ENCODE assay signal across 4 fruit fly cellular contexts in the genomic region with DNA sequence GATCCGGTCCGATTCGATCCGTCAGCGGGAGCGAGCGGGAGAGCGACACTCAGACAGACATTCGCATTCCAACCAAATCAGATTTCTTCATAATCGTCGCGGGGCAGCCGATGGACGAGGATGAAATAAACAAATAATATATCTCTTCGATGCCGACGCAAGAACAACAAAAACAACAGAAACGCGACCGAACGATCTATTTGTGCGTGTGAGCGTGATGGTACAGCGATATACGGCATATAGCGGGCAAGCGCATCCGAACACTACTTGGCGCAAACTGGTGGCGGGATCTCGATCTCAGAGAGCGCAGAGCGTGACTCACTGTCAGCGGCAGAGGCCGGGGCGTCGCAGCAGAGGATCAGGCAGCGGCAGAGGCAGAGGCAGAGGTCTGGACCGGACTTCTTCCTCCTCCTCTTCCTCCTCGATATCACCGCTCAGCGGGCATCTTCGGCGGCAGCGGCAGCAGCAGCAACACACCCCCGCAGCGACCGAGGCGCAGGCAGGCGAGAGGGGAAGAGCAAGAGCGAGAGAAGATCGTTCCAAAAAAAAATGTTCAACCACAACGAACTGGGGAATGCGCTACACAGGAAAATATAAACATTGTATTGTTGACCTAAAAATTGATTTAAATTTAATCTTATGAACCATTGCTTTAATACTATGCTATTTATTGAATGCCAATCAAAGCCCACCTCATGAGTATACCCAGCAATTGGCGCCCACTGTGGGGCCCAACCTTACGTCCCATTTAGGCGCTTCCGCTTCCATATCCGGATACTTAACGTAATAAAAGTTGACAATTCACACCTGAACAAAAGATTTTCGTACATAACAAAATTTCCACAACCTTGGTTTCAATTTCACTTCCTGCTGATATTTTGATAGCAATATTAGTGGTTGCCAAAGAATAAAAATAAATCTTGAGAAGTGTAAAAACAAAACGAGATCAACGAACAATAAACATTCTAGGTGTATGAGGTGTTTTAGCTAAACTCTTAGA.
TF ChIP-seq lines count a peak whose summit lies in the region.

No protein-coding gene starts in this region.

TF ChIP-seq in whole organism, embryonic, 481 proteins besides CTCF, POLR2A, EP300 and RAD21 (continued from another document and continues in another):
- TF ChIP-seq Usf (GFP tag; optimal IDR thresholded peaks at IDR 0.05; lab: Kevin White, UChicago) (peak; percentile 45), ro (GFP tag; IDR thresholded peaks at IDR 0.05; lab: Robert Waterston, UW) (no peak), Bdp1 (GFP tag; optimal IDR thresholded peaks at IDR 0.05; lab: Kevin White, UChicago) (no peak), CkIIα-i1 (GFP tag; IDR thresholded peaks at IDR 0.05; lab: Robert Waterston, UW) (no peak), hkb (optimal IDR thresholded peaks at IDR 0.05; lab: Kevin White, UChicago) (no peak), hkb (GFP tag; IDR thresholded peaks at IDR 0.05; lab: Robert Waterston, UW) (no peak), exex (tag; optimal IDR thresholded peaks at IDR 0.05; lab: Kevin White, UChicago) (no peak), Bgb (GFP tag; IDR thresholded peaks at IDR 0.05; lab: Robert Waterston, UW; ENCODE audit: partially characterized antibody) (no peak; the same call in 1 of the 2 replicates), CG34224 (GFP tag; IDR thresholded peaks at IDR 0.05; lab: Robert Waterston, UW; ENCODE audit: partially characterized antibody) (peak; percentile 41; the same call in 2 of the 3 replicates), CG12744 (GFP tag; optimal IDR thresholded peaks at IDR 0.05; lab: Kevin White, UChicago) (no peak), NC2β (GFP tag; optimal IDR thresholded peaks at IDR 0.05; lab: Kevin White, UChicago) (no peak), CG32772 (GFP tag; IDR thresholded peaks at IDR 0.05; lab: Robert Waterston, UW) (peak; percentile 43), bowl (GFP tag; IDR thresholded peaks at IDR 0.05; lab: Robert Waterston, UW) (no peak), CG10543 (GFP tag; optimal IDR thresholded peaks at IDR 0.05; lab: Kevin White, UChicago) (peak; percentile 76), pb (GFP tag; optimal IDR thresholded peaks at IDR 0.05; lab: Kevin White, UChicago) (no peak), CG17829 (tag; optimal IDR thresholded peaks at IDR 0.05; lab: Kevin White, UChicago) (peak; percentile 6), Myb (GFP tag; optimal IDR thresholded peaks at IDR 0.05; lab: Kevin White, UChicago) (no peak), slp2 (GFP tag; optimal IDR thresholded peaks at IDR 0.05; lab: Kevin White, UChicago) (peak; percentile 31), pfk (GFP tag; optimal IDR thresholded peaks at IDR 0.05; lab: Kevin White, UChicago) (no peak), CG3838 (GFP tag; optimal IDR thresholded peaks at IDR 0.05; lab: Kevin White, UChicago) (no peak), CG32767 (GFP tag; IDR thresholded peaks at IDR 0.05; lab: Robert Waterston, UW) (no peak), sisA (GFP tag; IDR thresholded peaks at IDR 0.05; lab: Robert Waterston, UW) (peak; percentile 53; the same call in 1 of the 2 replicates), lbe (GFP tag; optimal IDR thresholded peaks at IDR 0.05; lab: Kevin White, UChicago) (peak; percentile 9), wor (GFP tag; IDR thresholded peaks at IDR 0.05; lab: Robert Waterston, UW) (no peak), pum (GFP tag; optimal IDR thresholded peaks at IDR 0.05; lab: Kevin White, UChicago) (peak; percentile 28), CG31388 (GFP tag; optimal IDR thresholded peaks at IDR 0.05; lab: Kevin White, UChicago) (no peak), Asciz (GFP tag; optimal IDR thresholded peaks at IDR 0.05; lab: Kevin White, UChicago) (no peak), Fer2 (tag; optimal IDR thresholded peaks at IDR 0.05; lab: Kevin White, UChicago) (no peak), trh (GFP tag; optimal IDR thresholded peaks at IDR 0.05; lab: Kevin White, UChicago) (no peak), nmo (GFP tag; optimal IDR thresholded peaks at IDR 0.05; lab: Kevin White, UChicago) (peak; percentile 65)

TF ChIP-seq in whole organism, prepupa, 60 proteins besides CTCF, POLR2A, EP300 and RAD21 (continued from another document and continues in another):
- TF ChIP-seq Eip93F (GFP tag; optimal IDR thresholded peaks at IDR 0.05; lab: Kevin White, UChicago) (no peak), OdsH (GFP tag; optimal IDR thresholded peaks at IDR 0.05; lab: Kevin White, UChicago) (peak; percentile 53), CG3919 (GFP tag; optimal IDR thresholded peaks at IDR 0.05; lab: Kevin White, UChicago) (peak; percentile 53), CG7368 (GFP tag; optimal IDR thresholded peaks at IDR 0.05; lab: Kevin White, UChicago) (peak; percentile 32), CG16779 (tag; optimal IDR thresholded peaks at IDR 0.05; lab: Kevin White, UChicago) (no peak), Met (GFP tag; optimal IDR thresholded peaks at IDR 0.05; lab: Kevin White, UChicago) (peak; percentile 84), acj6 (GFP tag; optimal IDR thresholded peaks at IDR 0.05; lab: Kevin White, UChicago) (peak; percentile 63), ss (GFP tag; optimal IDR thresholded peaks at IDR 0.05; lab: Kevin White, UChicago) (peak; percentile 3 to 50), CG8319 (GFP tag; optimal IDR thresholded peaks at IDR 0.05; lab: Kevin White, UChicago) (peak; percentile 24), Ets96B (tag; optimal IDR thresholded peaks at IDR 0.05; lab: Kevin White, UChicago) (peak; percentile 40), CG11762 (GFP tag; optimal IDR thresholded peaks at IDR 0.05; lab: Kevin White, UChicago; ENCODE audit: insufficient read depth) (peak; percentile 34), CG6808 (GFP tag; optimal IDR thresholded peaks at IDR 0.05; lab: Kevin White, UChicago) (peak; percentile 27), vri (GFP tag; optimal IDR thresholded peaks at IDR 0.05; lab: Kevin White, UChicago) (peak; percentile 9), CG10631 (GFP tag; optimal IDR thresholded peaks at IDR 0.05; lab: Kevin White, UChicago) (peak; percentile 74), Sox14 (GFP tag; optimal IDR thresholded peaks at IDR 0.05; lab: Kevin White, UChicago) (peak; percentile 77), spab (GFP tag; optimal IDR thresholded peaks at IDR 0.05; lab: Kevin White, UChicago) (peak; percentile 66), Sox15 (GFP tag; optimal IDR thresholded peaks at IDR 0.05; lab: Kevin White, UChicago) (peak; percentile 49), pdm3 (GFP tag; optimal IDR thresholded peaks at IDR 0.05; lab: Kevin White, UChicago) (peak; percentile 72), CG3032 (tag; optimal IDR thresholded peaks at IDR 0.05; lab: Kevin White, UChicago) (peak; percentile 44), Eip78C (GFP tag; lab: Kevin White, UChicago) (peak; percentile 93), CG31627 (GFP tag; optimal IDR thresholded peaks at IDR 0.05; lab: Kevin White, UChicago) (peak; percentile 69), Ets21C (GFP tag; optimal IDR thresholded peaks at IDR 0.05; lab: Kevin White, UChicago) (peak; percentile 31), CG6854 (GFP tag; optimal IDR thresholded peaks at IDR 0.05; lab: Kevin White, UChicago) (peak; percentile 78), eg (GFP tag; IDR thresholded peaks at IDR 0.05; lab: Robert Waterston, UW) (peak; percentile 57; the same call in 2 of the 3 replicates), esn (GFP tag; optimal IDR thresholded peaks at IDR 0.05; lab: Kevin White, UChicago) (peak; percentile 84), fd59A (GFP tag; optimal IDR thresholded peaks at IDR 0.05; lab: Kevin White, UChicago) (peak; percentile 59), dsx (GFP tag; optimal IDR thresholded peaks at IDR 0.05; lab: Kevin White, UChicago; ENCODE audit: poor library complexity, severe bottlenecking) (peak; percentile 50), Sox102F (GFP tag; optimal IDR thresholded peaks at IDR 0.05; lab: Kevin White, UChicago) (peak; percentile 6), CG32006 (GFP tag; optimal IDR thresholded peaks at IDR 0.05; lab: Kevin White, UChicago) (peak; percentile 86), CG15336 (GFP tag; IDR thresholded peaks at IDR 0.05; lab: Robert Waterston, UW) (peak; percentile 8; the same call in 1 of the 2 replicates)

TF ChIP-seq in whole organism, pupa, 21 proteins besides CTCF, POLR2A, EP300 and RAD21 (continued from another document):
- TF ChIP-seq CG14655 (GFP tag; optimal IDR thresholded peaks at IDR 0.05; lab: Kevin White, UChicago): no peak
- peak; percentile 20 for TF ChIP-seq CG34367 (tag; optimal IDR thresholded peaks at IDR 0.05; lab: Kevin White, UChicago)
- no peak for TF ChIP-seq gl (tag; optimal IDR thresholded peaks at IDR 0.05; lab: Kevin White, UChicago)

TF ChIP-seq in whole organism, wandering third instar larva, 38 proteins besides CTCF, POLR2A, EP300 and RAD21 (continued from another document):
- TF ChIP-seq rgr (GFP tag; optimal IDR thresholded peaks at IDR 0.05; lab: Kevin White, UChicago) (peak; percentile 49), Myc (optimal IDR thresholded peaks at IDR 0.05; lab: Kevin White, UChicago) (peak; percentile 39), Rel (GFP tag; optimal IDR thresholded peaks at IDR 0.05; lab: Kevin White, UChicago) (no peak), Rel (tag; optimal IDR thresholded peaks at IDR 0.05; lab: Kevin White, UChicago) (peak; percentile 74), Hnf4 (GFP tag; optimal IDR thresholded peaks at IDR 0.05; lab: Kevin White, UChicago) (peak; percentile 38), sv (GFP tag; optimal IDR thresholded peaks at IDR 0.05; lab: Kevin White, UChicago) (peak; percentile 8), Hr83 (GFP tag; optimal IDR thresholded peaks at IDR 0.05; lab: Kevin White, UChicago; ENCODE audit: poor library complexity, severe bottlenecking) (peak; percentile 66), HLH106 (tag; optimal IDR thresholded peaks at IDR 0.05; lab: Kevin White, UChicago) (peak; percentile 47), brk (GFP tag; optimal IDR thresholded peaks at IDR 0.05; lab: Kevin White, UChicago) (no peak), Vsx2 (GFP tag; optimal IDR thresholded peaks at IDR 0.05; lab: Kevin White, UChicago; ENCODE audit: partially characterized antibody) (no peak), woc (GFP tag; optimal IDR thresholded peaks at IDR 0.05; lab: Kevin White, UChicago) (peak; percentile 89), dmrt93B (GFP tag; optimal IDR thresholded peaks at IDR 0.05; lab: Kevin White, UChicago) (peak; percentile 54), pan (optimal IDR thresholded peaks at IDR 0.05; lab: Kevin White, UChicago) (no peak), GATAd (GFP tag; optimal IDR thresholded peaks at IDR 0.05; lab: Kevin White, UChicago) (no peak), sage (GFP tag; optimal IDR thresholded peaks at IDR 0.05; lab: Kevin White, UChicago) (no peak), psq (GFP tag; optimal IDR thresholded peaks at IDR 0.05; lab: Kevin White, UChicago) (peak; percentile 57), jim (GFP tag; optimal IDR thresholded peaks at IDR 0.05; lab: Kevin White, UChicago) (peak; percentile 41), usp (GFP tag; optimal IDR thresholded peaks at IDR 0.05; lab: Kevin White, UChicago) (no peak)
